Worm (Caenorhabditis elegans) whole organism, young adult: ENCODE results near the gene dhs-28.
"Not testable (repeated sequence)": the region's sequence is repeated elsewhere in the genome, so short reads cannot be mapped to it uniquely, and the experiment has no call there.

ENCODE experiments used
- attf-3 ChIP-seq: fragments of 200-800 bp; sonication (Bioruptor generic); conservative IDR thresholded peaks from 2 replicates; pipeline ENCODE4 v1.3.6; 2022; ENCODE audit warnings: missing genetic modification reagents, missing genetic modification characterization, missing compliant biosample characterization
- egl-18 ChIP-seq: fragments of 200-800 bp; sonication (Bioruptor generic); IDR thresholded peaks from 2 replicates; pipeline ENCODE4 v1.3.6; 2022; ENCODE audit warnings: missing genetic modification reagents, missing genetic modification characterization, missing compliant biosample characterization
- hrde-1 ChIP-seq: sonication (generic microtip); optimal IDR thresholded peaks from 2 replicates; lab custom pipeline; 2016; ENCODE audit warnings: missing genetic modification characterization, mild to moderate bottlenecking, missing compliant biosample characterization, moderate library complexity, missing genotype, missing genetic modification reagents, borderline replicate concordance
- let-526 ChIP-seq: fragments of 200-800 bp; sonication (Bioruptor generic); IDR thresholded peaks from 2 replicates; pipeline ENCODE4 v1.3.6; 2022; ENCODE audit warnings: missing genetic modification reagents, missing genetic modification characterization, missing compliant biosample characterization
- lin-26 ChIP-seq: fragments of 200-800 bp; sonication (Bioruptor generic); IDR thresholded peaks from 2 replicates; pipeline ENCODE4 v1.3.6; 2022; ENCODE audit warnings: missing genetic modification reagents, missing genetic modification characterization, missing compliant biosample characterization
- lsy-27 ChIP-seq: sonication (generic microtip); optimal IDR thresholded peaks from 2 replicates; lab custom pipeline; 2017; ENCODE audit warnings: missing genetic modification characterization, mild to moderate bottlenecking, missing compliant biosample characterization, antibody characterized with exemption, missing genotype, borderline replicate concordance; ENCODE audit not compliant: insufficient read depth
- nfya-1 ChIP-seq: sonication (generic microtip); optimal IDR thresholded peaks from 2 replicates; lab custom pipeline; 2017; ENCODE audit warnings: antibody characterized with exemption, missing compliant biosample characterization, missing genetic modification characterization, borderline replicate concordance; ENCODE audit not compliant: insufficient read depth
- nfya-2 ChIP-seq: fragments of 200-800 bp; sonication (Bioruptor generic); IDR thresholded peaks from 2 replicates; pipeline ENCODE4 v1.3.6; 2022; ENCODE audit warnings: missing genetic modification reagents, missing genetic modification characterization, missing compliant biosample characterization
- sdz-38 ChIP-seq: sonication (generic microtip); optimal IDR thresholded peaks from 2 replicates; lab custom pipeline; 2016; ENCODE audit warnings: missing genotype, missing genetic modification characterization, missing compliant biosample characterization
- tlf-1 ChIP-seq: fragments of 200-800 bp; sonication (Bioruptor generic); optimal IDR thresholded peaks from 2 replicates; lab custom pipeline; 2018; ENCODE audit warnings: mild to moderate bottlenecking, missing genetic modification characterization, missing compliant biosample characterization
- ztf-28 ChIP-seq: fragments of 200-800 bp; sonication (Bioruptor generic); IDR thresholded peaks from 2 replicates; pipeline ENCODE4 v1.3.6; 2022; ENCODE audit warnings: missing genetic modification reagents, missing genetic modification characterization, missing compliant biosample characterization
- ztf-3 ChIP-seq: fragments of 200-800 bp; sonication (Bioruptor generic); optimal IDR thresholded peaks from 2 replicates; lab custom pipeline; 2018; ENCODE audit warnings: mild to moderate bottlenecking, missing genetic modification characterization, missing compliant biosample characterization

dhs-28 gene

ce11 chrX:6867707-6868106, 49.5 kb downstream of the dhs-28 start (continued):
- TF ChIP-seq nfya-2 (GFP tag; lab: Robert Waterston, UW) = 0 out of 2 replicates have a peak, but pooled peaks have one; percentile 18
- TF ChIP-seq attf-3 (GFP tag; lab: Robert Waterston, UW) = no peak
- no peak for TF ChIP-seq egl-18 (GFP tag; lab: Robert Waterston, UW)
- peak; percentile 54 for TF ChIP-seq tlf-1
- no peak for TF ChIP-seq lsy-27 (tag; lab: Kevin White, UChicago)
- peak; percentile 82 for TF ChIP-seq hrde-1
- 0 out of 2 replicates have a peak, but pooled peaks have one; percentile 31 for TF ChIP-seq let-526
- no peak for TF ChIP-seq ztf-3 (GFP tag; lab: Kevin White, UChicago)
- TF ChIP-seq nfya-1 (tag; lab: Kevin White, UChicago) = no peak
- TF ChIP-seq, all 124 proteins: peak for 89

ce11 chrX:6868669-6869068, 50.4 kb downstream of the dhs-28 start, which contains the start of gene C53B7.6:
C53B7.6 (minus strand) TSS chrX:6868769.
- TF ChIP-seq lin-26; ztf-28; sdz-38 (tag; lab: Kevin White, UChicago): not testable (repeated sequence)
